Worm (Caenorhabditis elegans) whole organism, early embryonic: ENCODE results near the gene F55G7.1.
"Not testable (repeated sequence)": the region's sequence is repeated elsewhere in the genome, so short reads cannot be mapped to it uniquely, and the experiment has no call there.

Source experiments
- B0310.2 ChIP-seq: sonication (generic microtip); optimal IDR thresholded peaks from 2 replicates; lab custom pipeline; 2016; ENCODE audit warnings: mild to moderate bottlenecking, missing genetic modification characterization, missing compliant biosample characterization
- F13C5.2 ChIP-seq: sonication (generic microtip); optimal IDR thresholded peaks from 2 replicates; lab custom pipeline; 2017; ENCODE audit warnings: mild to moderate bottlenecking, missing genetic modification characterization, inconsistent platforms, missing compliant biosample characterization
- aly-1 ChIP-seq: sonication (generic microtip); optimal IDR thresholded peaks from 2 replicates; lab custom pipeline; 2016; ENCODE audit warnings: missing genetic modification characterization, missing compliant biosample characterization
- ama-1 ChIP-seq: fragments of 150-350 bp; optimal IDR thresholded peaks from 2 replicates; lab custom pipeline; 2014
- ceh-13 ChIP-seq: fragments of 200-800 bp; sonication (Bioruptor generic); optimal IDR thresholded peaks from 2 replicates; lab custom pipeline; 2018; ENCODE audit warnings: mild to moderate bottlenecking, missing genetic modification characterization, missing compliant biosample characterization
- ceh-36 ChIP-seq: sonication (generic microtip); optimal IDR thresholded peaks from 2 replicates; lab custom pipeline; 2016; ENCODE audit warnings: missing genetic modification characterization, inconsistent platforms, missing compliant biosample characterization
- ets-7 ChIP-seq: sonication (generic microtip); optimal IDR thresholded peaks from 2 replicates; lab custom pipeline; 2016; ENCODE audit warnings: missing genotype, missing genetic modification characterization, missing compliant biosample characterization
- flt-1 ChIP-seq: fragments of 200-800 bp; sonication (Bioruptor generic); IDR thresholded peaks from 2 replicates; pipeline ENCODE4 v1.3.6; 2022; ENCODE audit warnings: missing genetic modification characterization, missing compliant biosample characterization
- hmbx-1 ChIP-seq: sonication (generic microtip); optimal IDR thresholded peaks from 2 replicates; lab custom pipeline; 2016; ENCODE audit warnings: mild to moderate bottlenecking, missing genetic modification characterization, missing compliant biosample characterization
- hmg-4 ChIP-seq: fragments of 200-800 bp; sonication (Bioruptor generic); optimal IDR thresholded peaks from 2 replicates; lab custom pipeline; 2018; ENCODE audit warnings: mild to moderate bottlenecking, missing genetic modification characterization, missing compliant biosample characterization
- hnd-1 ChIP-seq: sonication (generic microtip); optimal IDR thresholded peaks from 2 replicates; lab custom pipeline; 2016; ENCODE audit warnings: missing genetic modification characterization, missing compliant biosample characterization
- pes-1 ChIP-seq: fragments of 200-800 bp; sonication (Bioruptor generic); IDR thresholded peaks from 2 replicates; pipeline ENCODE4 v1.3.6; 2022; ENCODE audit warnings: missing genetic modification reagents, missing genetic modification characterization, missing compliant biosample characterization
- scrt-1 ChIP-seq: fragments of 200-800 bp; sonication (Bioruptor generic); IDR thresholded peaks from 2 replicates; pipeline ENCODE4 v1.3.6; 2022; ENCODE audit warnings: missing genetic modification characterization, missing compliant biosample characterization
- sea-1 ChIP-seq: fragments of 200-800 bp; sonication (Bioruptor generic); conservative IDR thresholded peaks from 2 replicates; pipeline ENCODE4 v1.3.6; 2022; ENCODE audit warnings: missing genetic modification characterization, missing compliant biosample characterization
- tbx-11 ChIP-seq: fragments of 200-800 bp; sonication (Bioruptor generic); IDR thresholded peaks from 2 replicates; pipeline ENCODE4 v1.3.6; 2022; ENCODE audit warnings: missing genetic modification characterization, missing compliant biosample characterization
- tbx-37 ChIP-seq: fragments of 200-800 bp; sonication (Bioruptor generic); conservative IDR thresholded peaks from 2 replicates; pipeline ENCODE4 v1.3.6; 2022; ENCODE audit warnings: missing genetic modification reagents, missing genetic modification characterization, missing compliant biosample characterization
- tra-4 ChIP-seq: sonication (generic microtip); optimal IDR thresholded peaks from 2 replicates; lab custom pipeline; 2017; ENCODE audit warnings: missing genetic modification characterization, missing compliant biosample characterization

The F55G7.1 gene

DNA sequence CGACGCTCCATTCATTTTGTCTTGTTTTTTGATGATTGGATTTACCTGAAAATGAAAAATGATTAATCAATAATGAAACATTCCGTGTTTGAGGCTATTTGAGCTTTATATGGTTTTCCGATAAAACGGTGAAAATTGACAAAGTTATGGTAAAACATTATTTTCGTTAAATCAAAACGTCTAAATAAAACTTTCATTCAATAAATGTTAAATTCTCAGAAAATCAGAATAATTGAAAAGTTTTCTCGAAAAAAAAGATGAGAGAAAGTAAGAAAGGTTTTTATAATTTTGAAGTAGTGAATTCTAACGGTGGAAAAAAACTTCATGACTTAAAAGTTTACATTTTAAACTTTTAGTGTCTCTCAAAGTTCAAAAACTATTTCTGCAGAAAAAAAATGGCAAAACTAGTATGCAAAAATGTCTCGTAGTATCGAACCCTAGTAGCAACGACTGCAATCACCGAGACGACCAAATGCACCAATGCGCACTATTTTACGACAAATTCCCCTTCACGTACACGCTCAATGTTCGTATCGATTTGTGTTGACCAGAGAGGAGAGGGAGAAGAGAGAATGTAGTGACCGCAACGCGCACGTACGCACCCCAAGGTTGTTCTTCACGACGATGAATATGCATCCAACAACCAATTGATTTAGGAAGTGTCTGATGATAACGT lies 22.7 kb downstream of the F55G7.1 start, which contains the start of gene nfya-1:
Gene nfya-1 (minus strand): TSS at position 51 of the 676 bp plus-strand sequence.
- TF ChIP-seq F13C5.2 (tag; lab: Kevin White, UChicago) = peak; percentile 9
- TF ChIP-seq hmbx-1 = no peak

ce11 chrX:11948184-11948894 lies 24.1 kb downstream of the F55G7.1 start, which contains the start of gene lsd-1:
lsd-1 (plus strand) TSS chrX:11948844.
- TF ChIP-seq hmg-4 (GFP tag; lab: Kevin White, UChicago) (peak; percentile 7), tbx-11 (no peak)

ce11 chrX:11952129-11952528 lies 27.9 kb downstream of the F55G7.1 start:
- TF ChIP-seq ceh-36 (tag; lab: Kevin White, UChicago) (no peak), aly-1 (tag; lab: Kevin White, UChicago) (no peak), ets-7 (tag; lab: Kevin White, UChicago) (no peak), scrt-1 (GFP tag; lab: Robert Waterston, UW) (no peak), F13C5.2 (tag; lab: Kevin White, UChicago) (no peak), hmbx-1 (no peak), hmg-4 (GFP tag; lab: Kevin White, UChicago) (no peak)

- TF ChIP-seq hnd-1 (tag; lab: Kevin White, UChicago) = no peak
- TF ChIP-seq tbx-11 = no peak
- TF ChIP-seq ama-1 (lab: Kevin White, UChicago) = no peak
- TF ChIP-seq aly-1 (tag; lab: Kevin White, UChicago) = no peak
- TF ChIP-seq ets-7 (tag; lab: Kevin White, UChicago) = no peak
- no peak for TF ChIP-seq scrt-1 (GFP tag; lab: Robert Waterston, UW)
- TF ChIP-seq F13C5.2 (tag; lab: Kevin White, UChicago) = no peak
- no peak for TF ChIP-seq flt-1 (GFP tag; lab: Robert Waterston, UW)
- TF ChIP-seq sea-1 = no peak
- TF ChIP-seq tbx-37 (GFP tag; lab: Robert Waterston, UW) = no peak
- no peak for TF ChIP-seq pes-1
- no peak for TF ChIP-seq tra-4 (tag; lab: Kevin White, UChicago)
- no peak for TF ChIP-seq hmg-4 (GFP tag; lab: Kevin White, UChicago)
- no peak for TF ChIP-seq ceh-36 (tag; lab: Kevin White, UChicago)
Measured at ce11 chrX:11953229-11953628, 29.0 kb downstream of the F55G7.1 start, which contains the start of gene T08D10.4. T08D10.4 (minus strand) TSS chrX:11953329.

- TF ChIP-seq flt-1 (GFP tag; lab: Robert Waterston, UW) (no peak), tbx-11 (no peak), ets-7 (tag; lab: Kevin White, UChicago) (no peak), hmg-4 (GFP tag; lab: Kevin White, UChicago) (no peak), sea-1 (no peak), ceh-36 (tag; lab: Kevin White, UChicago) (no peak), F13C5.2 (tag; lab: Kevin White, UChicago) (no peak), B0310.2 (tag; lab: Kevin White, UChicago) (no peak), pes-1 (no peak), aly-1 (tag; lab: Kevin White, UChicago) (no peak), ceh-13 (GFP tag; lab: Kevin White, UChicago) (no peak), hmbx-1 (no peak)
Measured at ce11 chrX:11955125-11955524, 30.9 kb downstream of the F55G7.1 start, which contains the start of gene T08D10.3. T08D10.3 (plus strand) TSS chrX:11955425.

DNA sequence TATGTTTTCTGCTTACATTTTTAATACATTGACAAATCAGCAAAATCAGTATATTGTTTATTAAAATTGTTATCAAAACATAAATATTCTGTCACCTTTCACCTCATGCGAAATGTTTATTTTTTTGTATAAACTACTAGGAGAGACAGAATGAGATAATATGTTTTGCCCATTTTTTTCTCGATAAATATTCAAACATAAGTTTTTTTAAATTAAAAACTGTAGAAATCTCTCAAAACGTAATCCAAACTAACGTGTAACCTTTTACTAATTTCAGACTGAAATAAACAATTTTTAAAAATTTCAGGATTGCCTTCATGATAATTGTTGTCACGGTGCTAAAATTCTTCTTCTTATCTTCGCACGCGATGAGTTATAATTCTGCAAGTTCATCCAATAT lies 33.0 kb downstream of the F55G7.1 start, which contains the start of gene T08D10.5:
Gene T08D10.5 (plus strand): TSS at position 301 of the 400 bp plus-strand sequence.
- TF ChIP-seq ets-7 (tag; lab: Kevin White, UChicago) = no peak

ce11 chrX:11959838-11960237 lies 35.6 kb downstream of the F55G7.1 start, which contains the start of gene C49F5.8:
C49F5.8 (plus strand) TSS chrX:11960138.
- TF ChIP-seq aly-1 (tag; lab: Kevin White, UChicago) (no peak), B0310.2 (tag; lab: Kevin White, UChicago) (no peak), tra-4 (tag; lab: Kevin White, UChicago) (no peak), sea-1 (no peak), F13C5.2 (tag; lab: Kevin White, UChicago) (no peak), scrt-1 (GFP tag; lab: Robert Waterston, UW) (no peak)

ce11 chrX:11961103-11961502 lies 36.9 kb downstream of the F55G7.1 start, which contains the start of gene C49F5.13:
C49F5.13 (plus strand) TSS chrX:11961403.
- not testable (repeated sequence) for TF ChIP-seq scrt-1 (GFP tag; lab: Robert Waterston, UW); B0310.2 (tag; lab: Kevin White, UChicago); tra-4 (tag; lab: Kevin White, UChicago)
